Fruit fly (Drosophila melanogaster): ENCODE results near the gene Zw.

The Zw gene

DNA sequence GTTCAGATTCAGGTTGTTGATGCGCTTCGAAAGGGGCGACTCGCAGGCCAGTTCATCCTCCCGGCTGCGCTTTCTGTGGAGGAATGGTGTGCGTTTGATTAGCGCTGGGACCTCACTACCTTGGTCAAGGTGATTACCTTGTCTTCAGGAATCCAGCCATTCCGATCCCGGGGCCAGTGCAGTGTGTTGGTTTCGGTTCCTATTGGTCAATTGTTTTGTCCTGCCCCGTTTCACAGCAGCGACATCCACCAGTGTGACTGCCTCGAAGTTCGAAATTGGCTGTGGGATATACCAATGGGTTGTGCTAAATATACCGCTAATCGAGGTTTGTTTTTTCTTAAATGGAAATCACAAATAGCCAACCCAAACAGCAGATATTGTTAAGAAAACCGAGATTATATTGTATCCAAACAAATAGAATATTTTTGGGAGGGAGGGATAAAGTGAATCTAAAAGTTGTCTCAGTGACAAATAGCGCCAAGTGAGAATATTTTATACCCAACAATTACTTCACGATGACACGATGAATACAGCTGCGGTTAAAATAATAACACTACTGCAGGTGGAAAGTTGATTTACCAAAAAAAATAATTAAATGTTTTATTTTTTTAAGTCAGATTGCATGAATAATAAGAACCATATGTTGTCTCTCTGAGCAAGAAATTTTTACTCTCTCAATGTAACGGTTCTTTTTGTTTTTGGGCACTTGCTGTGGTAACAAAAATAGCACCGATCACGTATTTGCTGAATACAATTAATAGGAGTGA, 27.9 kb downstream of the Zw start, which contains the start of gene CG14229:
CG14229 (minus strand) TSS at position 459 of the 767 bp plus-strand sequence.
- no peak for TF ChIP-seq CG8478 (optimal IDR thresholded peaks at IDR 0.05)
- no peak for TF ChIP-seq CTCF (optimal IDR thresholded peaks at IDR 0.05)

- TF ChIP-seq CTCF (optimal IDR thresholded peaks at IDR 0.05) (peak in 1 of 2 experiments; percentile 12), CG8478 (optimal IDR thresholded peaks at IDR 0.05) (no peak)
Observed at dm6 chrX:19696845-19697244, 29.8 kb downstream of the Zw start, which contains the start of gene Cdc42. Cdc42 (plus strand) TSS chrX:19697091.

DNA sequence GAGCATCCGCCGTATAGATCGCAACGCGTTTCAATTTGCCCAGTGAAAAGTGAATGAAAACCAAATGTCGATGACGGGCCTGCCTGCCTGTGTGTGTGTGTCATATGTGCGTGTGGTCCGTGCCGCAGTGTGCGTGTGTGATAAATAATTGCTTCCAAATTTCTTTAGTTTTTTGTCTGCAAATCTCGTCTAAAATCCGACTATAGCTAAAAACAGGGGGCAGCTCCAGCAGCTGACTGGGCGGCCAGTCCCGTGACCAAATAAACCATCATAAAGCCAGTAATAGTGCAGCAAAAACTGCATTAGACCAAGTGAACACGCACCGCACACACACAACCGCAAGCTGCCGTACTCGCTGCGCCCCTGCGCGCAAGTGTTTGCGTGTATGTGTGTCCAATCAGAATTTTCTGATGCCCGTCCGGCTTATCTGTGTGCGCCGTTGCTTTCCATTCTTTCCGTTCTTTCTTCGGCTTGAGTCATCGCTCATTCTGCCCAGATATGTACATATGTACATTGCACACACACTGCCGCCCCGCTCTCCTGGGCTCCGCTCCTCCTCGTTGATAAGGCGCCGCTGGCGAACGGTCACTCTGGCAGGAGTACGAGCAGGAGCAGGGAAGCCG, 30.3 kb downstream of the Zw start:
- TF ChIP-seq CTCF (optimal IDR thresholded peaks at IDR 0.05) (no peak), CG8478 (optimal IDR thresholded peaks at IDR 0.05) (no peak)

- TF ChIP-seq CG8478 (optimal IDR thresholded peaks at IDR 0.05) (no peak), CTCF (optimal IDR thresholded peaks at IDR 0.05) (no peak)
Observed at dm6 chrX:19701611-19702010, 34.6 kb downstream of the Zw start, which contains the start of gene Tcs4. Tcs4 (minus strand) TSS chrX:19701755.

DNA sequence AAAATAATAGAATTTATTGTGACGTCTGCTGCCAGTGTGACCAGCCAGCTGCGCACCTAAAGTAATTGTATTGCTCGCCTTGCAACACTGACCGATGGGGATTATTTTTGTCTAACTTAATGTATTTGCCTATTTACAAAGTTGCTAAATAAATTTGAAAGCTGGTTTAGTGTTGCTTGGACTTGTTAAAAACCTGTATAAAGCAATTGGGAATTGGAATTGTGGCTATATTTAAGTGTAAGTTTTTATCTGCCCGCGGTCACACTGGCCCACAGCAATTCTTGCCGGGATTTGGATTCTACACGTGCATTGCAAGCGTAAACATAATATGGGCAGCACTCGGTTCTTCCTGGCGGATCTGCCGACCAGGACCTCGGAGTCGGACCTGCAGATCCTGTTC, 37.0 kb downstream of the Zw start, which contains the start of the genes CG14230 and CG14232:
CG14230 (plus strand) TSS at position 94 of the 400 bp plus-strand sequence.
CG14232 (minus strand) TSS at position 177 of the 400 bp plus-strand sequence.
- TF ChIP-seq CG8478 (optimal IDR thresholded peaks at IDR 0.05) (no peak), CTCF (optimal IDR thresholded peaks at IDR 0.05) (no peak)

DNA sequence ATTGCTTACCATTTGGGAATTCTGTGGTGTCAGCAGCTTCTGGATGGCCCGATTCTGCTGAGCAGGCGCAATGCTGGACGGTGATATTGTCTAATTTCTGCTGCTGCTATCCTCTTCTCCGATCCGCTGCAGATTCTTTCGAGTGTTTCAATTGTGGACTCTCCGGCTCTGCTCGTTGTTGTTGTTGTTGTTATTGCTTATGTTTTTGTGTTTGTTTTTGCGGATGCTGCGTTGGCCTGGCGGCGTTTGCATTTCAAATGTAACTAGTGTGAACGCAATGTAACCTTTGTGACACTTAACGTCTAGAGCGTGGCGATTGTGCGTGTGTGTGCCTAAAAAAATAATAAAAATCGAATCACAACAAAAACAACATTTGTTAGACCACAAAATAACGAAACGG, 44.9 kb downstream of the Zw start:
- TF ChIP-seq CG8478 (optimal IDR thresholded peaks at IDR 0.05) (no peak), CTCF (optimal IDR thresholded peaks at IDR 0.05) (no peak)

dm6 chrX:19712898-19713627, 46.0 kb downstream of the Zw start, which contains the start of gene meso18E:
meso18E (minus strand) TSS chrX:19713045.
- TF ChIP-seq CG8478 (optimal IDR thresholded peaks at IDR 0.05) (no peak), CTCF (optimal IDR thresholded peaks at IDR 0.05) (no peak)

DNA sequence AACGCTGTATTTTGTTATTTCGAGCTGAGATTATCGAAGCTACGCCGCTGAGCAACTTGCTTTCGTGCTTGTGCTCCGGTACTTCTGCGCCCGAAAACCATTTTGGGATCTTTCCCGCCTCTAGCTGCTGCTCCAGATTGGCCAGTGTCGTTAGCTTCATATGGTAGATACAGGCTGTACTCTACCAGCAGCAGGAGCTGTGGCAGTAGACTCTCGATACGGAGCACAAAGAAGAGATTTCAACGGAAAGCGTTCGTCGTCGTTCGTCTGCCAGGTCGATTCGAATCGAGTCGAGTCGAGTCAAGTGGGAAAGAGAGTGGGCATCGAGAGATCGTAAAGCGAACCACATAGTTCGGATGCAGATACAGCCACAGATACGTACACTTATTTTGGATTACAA, 47.8 kb downstream of the Zw start:
- no peak for TF ChIP-seq CG8478 (optimal IDR thresholded peaks at IDR 0.05)
- no peak for TF ChIP-seq CTCF (optimal IDR thresholded peaks at IDR 0.05)

DNA sequence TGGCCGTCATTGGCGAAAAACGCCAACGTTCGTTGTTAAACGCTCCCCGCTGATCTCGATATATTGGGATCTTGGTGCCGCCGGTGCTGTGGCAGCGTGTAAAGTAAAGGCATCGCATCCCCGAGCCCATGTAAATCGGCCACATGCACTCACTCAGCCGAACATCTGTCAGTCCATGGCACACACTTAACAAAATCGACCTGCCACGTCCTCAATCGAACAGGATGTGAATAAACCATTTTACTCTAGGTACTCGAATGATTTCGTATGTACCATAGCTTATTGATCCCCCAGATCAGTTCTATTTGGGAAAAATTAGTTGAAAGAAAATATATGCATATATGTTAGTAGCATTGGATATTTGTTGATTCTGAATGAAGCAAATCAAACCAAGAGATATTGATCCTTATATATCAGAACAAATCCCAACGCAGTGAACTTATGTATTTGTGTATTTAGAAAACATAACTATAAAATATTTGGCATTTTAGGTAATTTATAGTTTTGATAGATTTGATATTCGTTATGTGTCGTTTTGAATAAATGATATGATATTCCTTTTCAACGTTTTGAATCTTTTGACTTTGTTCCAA, 49.4 kb downstream of the Zw start:
- TF ChIP-seq CTCF (optimal IDR thresholded peaks at IDR 0.05): no peak

DNA sequence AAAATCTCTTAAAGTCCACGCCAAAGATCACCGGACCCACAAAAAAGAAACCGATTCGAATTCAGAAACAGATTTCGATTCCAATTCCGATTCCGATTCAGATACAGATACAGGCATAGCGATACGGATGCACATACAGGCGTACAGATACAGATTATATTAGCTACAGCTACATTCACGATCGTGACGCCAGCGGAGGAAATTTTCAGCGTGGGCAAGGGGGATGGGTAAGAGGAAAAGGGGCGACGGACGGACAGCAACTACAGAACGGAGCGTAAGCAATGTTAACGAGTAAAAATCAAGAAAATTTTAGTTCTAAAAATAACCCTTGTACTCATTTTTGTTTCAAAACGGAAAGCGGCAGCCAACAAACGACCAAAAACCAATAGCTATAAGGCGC, 50.0 kb downstream of the Zw start:
- TF ChIP-seq CTCF (optimal IDR thresholded peaks at IDR 0.05) (no peak), CG8478 (optimal IDR thresholded peaks at IDR 0.05) (no peak)

- TF ChIP-seq CTCF (optimal IDR thresholded peaks at IDR 0.05) (peak; percentile 62 to 76), CG8478 (optimal IDR thresholded peaks at IDR 0.05) (no peak)
Observed at dm6 chrX:19717988-19718973, 51.2 kb downstream of the Zw start, which contains the start of gene CG12531. CG12531 (plus strand) TSS chrX:19718923.

All from S2 (cell line).